Fruit fly (Drosophila melanogaster) whole organism, embryonic: ENCODE measurements around the gene CG12655.

Experiments used
- Adf1 ChIP-seq: fragments of 200-800 bp; sonication (Bioruptor generic); IDR thresholded peaks from 2 replicates; pipeline ENCODE4 v1.3.6; 2022; ENCODE audit warnings: missing biosample characterization, missing genetic modification characterization
- CG10147 ChIP-seq: fragments of 200-800 bp; sonication (Bioruptor generic); optimal IDR thresholded peaks from 2 replicates; lab custom pipeline; 2019; ENCODE audit warnings: missing biosample characterization, mild to moderate bottlenecking, missing genetic modification characterization, moderate library complexity
- CG10209 ChIP-seq: fragments of 200-800 bp; sonication (Bioruptor generic); optimal IDR thresholded peaks from 3 replicates; lab custom pipeline; 2017; ENCODE audit warnings: missing biosample characterization, mild to moderate bottlenecking, missing genetic modification characterization, missing genetic modification reagents
- CG10321 ChIP-seq: fragments of 200-800 bp; sonication (Bioruptor generic); IDR thresholded peaks from 2 replicates; pipeline ENCODE4 v1.3.6; 2022; ENCODE audit warnings: missing biosample characterization, missing genetic modification characterization
- CG10979 ChIP-seq: fragments of 200-800 bp; sonication (Bioruptor generic); optimal IDR thresholded peaks from 2 replicates; lab custom pipeline; 2018; ENCODE audit warnings: missing biosample characterization, mild to moderate bottlenecking, missing genetic modification characterization, moderate library complexity
- CG11504 ChIP-seq: fragments of 200-800 bp; sonication (Bioruptor generic); optimal IDR thresholded peaks from 3 replicates; lab custom pipeline; 2019; ENCODE audit warnings: missing biosample characterization, mild to moderate bottlenecking, missing genetic modification characterization, moderate library complexity
- CG11560 ChIP-seq: fragments of 200-800 bp; sonication (Bioruptor generic); IDR thresholded peaks from 3 replicates; pipeline ENCODE4 v1.3.6; 2022; ENCODE audit warnings: missing biosample characterization, missing genetic modification characterization
- CG11696 ChIP-seq: fragments of 200-800 bp; sonication (Bioruptor generic); IDR thresholded peaks from 2 replicates; pipeline ENCODE4 v1.3.6; 2022; ENCODE audit warnings: missing biosample characterization, missing genetic modification characterization
- CG12769 ChIP-seq: fragments of 200-800 bp; sonication (Bioruptor generic); optimal IDR thresholded peaks from 2 replicates; lab custom pipeline; 2019; ENCODE audit warnings: missing biosample characterization, mild to moderate bottlenecking, missing genetic modification characterization, moderate library complexity
- CG13287 ChIP-seq: fragments of 200-800 bp; sonication (Bioruptor generic); IDR thresholded peaks from 2 replicates; pipeline ENCODE4 v1.3.6; 2022; ENCODE audit warnings: missing biosample characterization, missing genetic modification characterization; ENCODE audit not compliant: partially characterized antibody
- CG15269 ChIP-seq: fragments of 200-800 bp; sonication (Bioruptor generic); optimal IDR thresholded peaks from 2 replicates; lab custom pipeline; 2018; ENCODE audit warnings: missing biosample characterization, mild to moderate bottlenecking, missing genetic modification characterization, moderate library complexity
- CG15514 ChIP-seq: fragments of 200-800 bp; sonication (Bioruptor generic); optimal IDR thresholded peaks from 3 replicates; lab custom pipeline; 2017; ENCODE audit warnings: missing biosample characterization, missing genetic modification characterization, mild to moderate bottlenecking, moderate library complexity, missing genetic modification reagents
- CG17186 ChIP-seq: fragments of 200-800 bp; sonication (Bioruptor generic); optimal IDR thresholded peaks from 3 replicates; lab custom pipeline; 2017; ENCODE audit warnings: missing biosample characterization, missing genetic modification reagents, missing genetic modification characterization
- CG18476 ChIP-seq: fragments of 200-800 bp; sonication (Bioruptor generic); optimal IDR thresholded peaks from 2 replicates; lab custom pipeline; 2016; ENCODE audit warnings: missing biosample characterization, mild to moderate bottlenecking, missing genetic modification characterization
- CG18599 ChIP-seq: fragments of 200-800 bp; sonication (Bioruptor generic); optimal IDR thresholded peaks from 3 replicates; lab custom pipeline; 2017; ENCODE audit warnings: missing biosample characterization, missing genetic modification characterization, mild to moderate bottlenecking, moderate library complexity, missing genetic modification reagents
- CG2889 ChIP-seq: fragments of 200-800 bp; sonication (Bioruptor generic); IDR thresholded peaks from 3 replicates; pipeline ENCODE4 v1.3.6; 2022; ENCODE audit warnings: missing biosample characterization, missing genetic modification characterization
- CG34422 ChIP-seq: fragments of 200-800 bp; sonication (Bioruptor generic); IDR thresholded peaks from 3 replicates; pipeline ENCODE4 v1.3.6; 2022; ENCODE audit warnings: missing biosample characterization, missing genetic modification characterization
- CG3726 ChIP-seq: fragments of 200-800 bp; sonication (Bioruptor generic); IDR thresholded peaks from 3 replicates; pipeline ENCODE4, ENCODE4 v1.3.6; 2022; ENCODE audit warnings: missing biosample characterization, missing genetic modification characterization
- CG4328 ChIP-seq: fragments of 200-800 bp; sonication (Bioruptor generic); optimal IDR thresholded peaks from 3 replicates; lab custom pipeline; 2017; ENCODE audit warnings: missing biosample characterization, missing genetic modification reagents, missing genetic modification characterization
- CG5245 ChIP-seq: fragments of 200-800 bp; sonication (Bioruptor generic); optimal IDR thresholded peaks from 3 replicates; lab custom pipeline; 2016; ENCODE audit warnings: missing biosample characterization, missing genetic modification characterization
- CG7556 ChIP-seq: fragments of 200-800 bp; sonication (Bioruptor generic); optimal IDR thresholded peaks from 2 replicates; lab custom pipeline; 2017; ENCODE audit warnings: missing biosample characterization, mild to moderate bottlenecking, missing genetic modification characterization
- CG7745 ChIP-seq: fragments of 200-800 bp; sonication (Bioruptor generic); optimal IDR thresholded peaks from 2 replicates; lab custom pipeline; 2018; ENCODE audit warnings: missing biosample characterization, mild to moderate bottlenecking, missing genetic modification characterization, moderate library complexity
- CG7786 ChIP-seq: fragments of 200-800 bp; sonication (Bioruptor generic); optimal IDR thresholded peaks from 2 replicates; lab custom pipeline; 2016; ENCODE audit warnings: missing biosample characterization, missing genetic modification characterization
- CG7839 ChIP-seq: fragments of 200-800 bp; sonication (Bioruptor generic); optimal IDR thresholded peaks from 3 replicates; lab custom pipeline; 2018; ENCODE audit warnings: missing biosample characterization, mild to moderate bottlenecking, missing genetic modification characterization, moderate library complexity
- CG8290 ChIP-seq, 3 experiments: fragments of 200-800 bp; sonication (Bioruptor generic); optimal IDR thresholded peaks; 2 replicates each; lab custom pipeline; 2016 to 2019; ENCODE audit warnings: missing biosample characterization in 3 of 3, missing genetic modification characterization in 3 of 3, mild to moderate bottlenecking in 2 of 3, moderate library complexity in 1 of 3
- CG9437 ChIP-seq: fragments of 200-800 bp; sonication (Bioruptor generic); optimal IDR thresholded peaks from 2 replicates; lab custom pipeline; 2018; ENCODE audit warnings: missing biosample characterization, mild to moderate bottlenecking, missing genetic modification characterization
- CG9727 ChIP-seq: fragments of 200-800 bp; sonication (Bioruptor generic); optimal IDR thresholded peaks from 3 replicates; lab custom pipeline; 2017; ENCODE audit warnings: missing biosample characterization, mild to moderate bottlenecking, missing genetic modification characterization
- CG9932 ChIP-seq: fragments of 200-800 bp; sonication (Bioruptor generic); IDR thresholded peaks from 2 replicates; pipeline ENCODE4 v1.3.6; 2022; ENCODE audit warnings: missing biosample characterization, missing genetic modification characterization
- Fer3 ChIP-seq: fragments of 200-800 bp; sonication (Bioruptor generic); optimal IDR thresholded peaks from 2 replicates; lab custom pipeline; 2018; ENCODE audit warnings: missing biosample characterization, mild to moderate bottlenecking, missing genetic modification characterization, moderate library complexity
- HHEX ChIP-seq: fragments of 200-800 bp; sonication (Bioruptor generic); optimal IDR thresholded peaks from 3 replicates; lab custom pipeline; 2017; ENCODE audit warnings: missing biosample characterization, mild to moderate bottlenecking, missing genetic modification characterization, missing genetic modification reagents
- Hmr ChIP-seq: fragments of 200-800 bp; sonication (Bioruptor generic); optimal IDR thresholded peaks from 3 replicates; lab custom pipeline; 2017; ENCODE audit warnings: mild to moderate bottlenecking, missing biosample characterization, missing genetic modification reagents, missing genetic modification characterization
- Hr51 ChIP-seq, 2 experiments: fragments of 200-800 bp; sonication (Bioruptor generic); optimal IDR thresholded peaks; 2 replicates in 1 of 2; 3 replicates in 1 of 2; lab custom pipeline; 2016 to 2018; ENCODE audit warnings: missing biosample characterization in 2 of 2, missing genetic modification characterization in 2 of 2, mild to moderate bottlenecking in 1 of 2, moderate library complexity in 1 of 2
- Rx ChIP-seq: fragments of 200-800 bp; sonication (Bioruptor generic); IDR thresholded peaks from 2 replicates; pipeline ENCODE4 v1.3.6; 2022; ENCODE audit warnings: missing biosample characterization, missing genetic modification characterization
- Sox102F ChIP-seq: fragments of 200-800 bp; sonication (Bioruptor generic); optimal IDR thresholded peaks from 2 replicates; lab custom pipeline; 2018; ENCODE audit warnings: missing biosample characterization, mild to moderate bottlenecking, missing genetic modification characterization, moderate library complexity
- Trl ChIP-seq, 3 experiments: fragments of >200 bp in 2 of 3; fragments of 200-800 bp in 1 of 3; sonication (Bioruptor generic) in 1 of 3; optimal IDR thresholded peaks; 2 replicates in 1 of 3; 3 replicates in 2 of 3; lab custom pipeline; 2016 to 2017; ENCODE audit warnings: missing biosample characterization in 1 of 3, missing genetic modification characterization in 1 of 3
- Xbp1 ChIP-seq: fragments of 200-800 bp; sonication (Bioruptor generic); optimal IDR thresholded peaks from 3 replicates; lab custom pipeline; 2016; ENCODE audit warnings: missing biosample characterization, mild to moderate bottlenecking, missing genetic modification characterization
- bcd ChIP-seq: fragments of 200-800 bp; sonication (Bioruptor generic); optimal IDR thresholded peaks from 2 replicates; lab custom pipeline; 2017; ENCODE audit warnings: missing biosample characterization, mild to moderate bottlenecking, missing genetic modification characterization
- bsh ChIP-seq, 2 experiments: fragments of 200-800 bp; sonication (Bioruptor generic); optimal IDR thresholded peaks; 2 replicates each; lab custom pipeline; 2017 to 2018; ENCODE audit warnings: mild to moderate bottlenecking in 2 of 2, missing biosample characterization in 2 of 2, missing genetic modification characterization in 2 of 2, moderate library complexity in 1 of 2
- chif ChIP-seq, 2 experiments: fragments of 200-800 bp; sonication (Bioruptor generic); optimal IDR thresholded peaks; 3 replicates each; lab custom pipeline; 2016; ENCODE audit warnings: missing biosample characterization in 2 of 2, missing genetic modification characterization in 2 of 2
- gcm2 ChIP-seq: fragments of 200-800 bp; sonication (Bioruptor generic); optimal IDR thresholded peaks from 2 replicates; lab custom pipeline; 2016; ENCODE audit warnings: missing biosample characterization, missing genetic modification characterization
- onecut ChIP-seq: fragments of 200-800 bp; sonication (Bioruptor generic); IDR thresholded peaks from 2 replicates; pipeline ENCODE4 v1.3.6; 2022; ENCODE audit warnings: missing biosample characterization, missing genetic modification characterization
- pnt ChIP-seq: fragments of 200-800 bp; sonication (Bioruptor generic); optimal IDR thresholded peaks from 3 replicates; lab custom pipeline; 2016; ENCODE audit warnings: missing biosample characterization, missing genetic modification characterization
- sens-2 ChIP-seq: fragments of 200-800 bp; sonication (Bioruptor generic); IDR thresholded peaks from 2 replicates; pipeline ENCODE4 v1.3.6; 2022; ENCODE audit warnings: missing biosample characterization, missing genetic modification characterization
- seq ChIP-seq: fragments of 200-800 bp; sonication (Bioruptor generic); IDR thresholded peaks from 2 replicates; pipeline ENCODE4 v1.3.6; 2022; ENCODE audit warnings: missing biosample characterization, missing genetic modification characterization
- slbo ChIP-seq: fragments of 200-800 bp; sonication (Bioruptor generic); IDR thresholded peaks from 2 replicates; pipeline ENCODE4 v1.3.6; 2022; ENCODE audit warnings: missing biosample characterization, missing genetic modification characterization
- sob ChIP-seq: fragments of 200-800 bp; sonication (Bioruptor generic); IDR thresholded peaks from 2 replicates; pipeline ENCODE4 v1.3.6; 2022; ENCODE audit warnings: missing biosample characterization, missing genetic modification characterization
- wek ChIP-seq: fragments of 200-800 bp; sonication (Bioruptor generic); optimal IDR thresholded peaks from 3 replicates; lab custom pipeline; 2018; ENCODE audit warnings: missing biosample characterization, mild to moderate bottlenecking, missing genetic modification characterization, moderate library complexity
- zen2 ChIP-seq: fragments of 200-800 bp; sonication (Bioruptor generic); IDR thresholded peaks from 3 replicates; pipeline ENCODE4 v1.3.6; 2022; ENCODE audit warnings: missing biosample characterization, missing genetic modification characterization; ENCODE audit not compliant: partially characterized antibody

The CG12655 gene

DNA sequence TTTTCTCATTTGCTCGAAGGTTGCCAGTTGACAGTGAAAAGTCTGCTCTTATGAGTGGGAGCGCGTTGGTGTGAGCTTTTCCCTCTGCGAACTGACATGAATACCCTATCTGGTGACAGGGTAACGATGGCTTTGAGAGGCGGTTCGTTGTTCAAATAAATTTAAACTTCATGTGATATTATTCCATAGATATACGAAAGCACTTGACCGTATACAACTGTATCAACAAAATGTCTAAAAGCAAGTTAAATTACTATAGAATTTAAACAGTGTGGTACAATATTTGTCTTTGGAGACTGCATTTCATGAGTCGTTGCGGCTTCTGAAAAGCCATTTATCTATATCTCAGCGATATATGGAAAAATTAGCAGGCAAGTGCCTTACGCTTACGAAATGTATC lies 5.0 kb upstream of the CG12655 start (continued):
- no peak for TF ChIP-seq CG10979 (tag; lab: Kevin White, UChicago)
- TF ChIP-seq slbo (GFP tag; lab: Robert Waterston, UW): peak; percentile 71
- peak; percentile 0 for TF ChIP-seq CG7786 (GFP tag; lab: Kevin White, UChicago)
- peak; percentile 32 for TF ChIP-seq Xbp1
- TF ChIP-seq bcd (GFP tag; lab: Kevin White, UChicago): peak; percentile 24
- peak; percentile 57 for TF ChIP-seq CG12769 (tag; lab: Kevin White, UChicago)
- peak; percentile 50; the same call in 1 of the 3 replicates for TF ChIP-seq CG11560
- TF ChIP-seq chif (GFP tag; optimal IDR thresholded peaks at IDR 0.05; lab: Kevin White, UChicago): peak; percentile 7 to 25
- TF ChIP-seq CG13287 (GFP tag; lab: Robert Waterston, UW): no peak
- peak; percentile 27 for TF ChIP-seq CG9437 (GFP tag; lab: Kevin White, UChicago)
- TF ChIP-seq zen2: no peak
- TF ChIP-seq Fer3 (tag; lab: Kevin White, UChicago): peak; percentile 15
- TF ChIP-seq CG18599 (GFP tag; lab: Kevin White, UChicago): peak; percentile 22
- TF ChIP-seq CG15269: peak; percentile 70
- 0 out of 2 replicates have a peak, but pooled peaks have one; percentile 23 for TF ChIP-seq seq (GFP tag; lab: Robert Waterston, UW)
- TF ChIP-seq Trl (optimal IDR thresholded peaks at IDR 0.05; lab: Kevin White, UChicago): no peak
- TF ChIP-seq Trl (GFP tag; optimal IDR thresholded peaks at IDR 0.05; lab: Kevin White, UChicago): peak; percentile 10
- no peak for TF ChIP-seq CG11696 (GFP tag; lab: Robert Waterston, UW)
- no peak for TF ChIP-seq CG5245 (GFP tag; lab: Kevin White, UChicago)
- TF ChIP-seq CG4328 (GFP tag; lab: Kevin White, UChicago): no peak
- TF ChIP-seq Hmr (GFP tag; lab: Kevin White, UChicago): peak; percentile 45
- no peak for TF ChIP-seq wek (GFP tag; lab: Kevin White, UChicago)
- peak; percentile 21 for TF ChIP-seq CG9727
- peak; percentile 11; the same call in 1 of the 2 replicates for TF ChIP-seq onecut (GFP tag; lab: Robert Waterston, UW)
- TF ChIP-seq sens-2 (GFP tag; lab: Robert Waterston, UW): no peak
- TF ChIP-seq Rx (GFP tag; lab: Robert Waterston, UW): no peak
- TF ChIP-seq CG8290 (GFP tag; optimal IDR thresholded peaks at IDR 0.05; lab: Kevin White, UChicago): no peak
- TF ChIP-seq CG8290 (tag; optimal IDR thresholded peaks at IDR 0.05; lab: Kevin White, UChicago): peak in 1 of 2 experiments; percentile 46
- 0 out of 3 replicates have a peak, but pooled peaks have one; percentile 38 for TF ChIP-seq CG34422 (GFP tag; lab: Robert Waterston, UW)
- no peak for TF ChIP-seq CG7745 (tag; lab: Kevin White, UChicago)
- peak; percentile 73 for TF ChIP-seq CG11504 (tag; lab: Kevin White, UChicago)
- peak; percentile 4 for TF ChIP-seq CG10147 (GFP tag; lab: Kevin White, UChicago)
- TF ChIP-seq Sox102F: peak; percentile 48
- peak; percentile 27 for TF ChIP-seq pnt (GFP tag; lab: Kevin White, UChicago)
- TF ChIP-seq CG2889 (GFP tag; lab: Robert Waterston, UW): 0 out of 3 replicates have a peak, but pooled peaks have one; percentile 18
- peak; percentile 29 for TF ChIP-seq CG7556
- TF ChIP-seq CG7839: peak; percentile 68
- TF ChIP-seq bsh (GFP tag; optimal IDR thresholded peaks at IDR 0.05; lab: Kevin White, UChicago): no peak
- TF ChIP-seq CG3726 (GFP tag; lab: Robert Waterston, UW): no peak
- TF ChIP-seq CG15514 (GFP tag; lab: Kevin White, UChicago): peak; percentile 10
- peak; percentile 37; the same call in 1 of the 2 replicates for TF ChIP-seq Adf1 (GFP tag; lab: Robert Waterston, UW)
- peak; percentile 39 for TF ChIP-seq CG9932
- no peak for TF ChIP-seq gcm2
- peak; percentile 14 for TF ChIP-seq HHEX (GFP tag; lab: Kevin White, UChicago)
- TF ChIP-seq Hr51 (GFP tag; optimal IDR thresholded peaks at IDR 0.05; lab: Kevin White, UChicago): peak in 1 of 2 experiments; percentile 70
- no peak for TF ChIP-seq CG10321
- peak; percentile 33; the same call in 1 of the 2 replicates for TF ChIP-seq sob (GFP tag; lab: Robert Waterston, UW)
- TF ChIP-seq CG17186: no peak
- TF ChIP-seq CG18476 (GFP tag; lab: Kevin White, UChicago): no peak
- TF ChIP-seq CG10209 (GFP tag; lab: Kevin White, UChicago): peak; percentile 33
